Worm (Caenorhabditis elegans) whole organism, L4/young adult: ENCODE measurements around the gene C30A5.16.

ENCODE experiments used
- W03F9.2 ChIP-seq: fragments of 150-350 bp; optimal IDR thresholded peaks from 2 replicates; lab custom pipeline; 2014; ENCODE audit warnings: missing biosample characterization, missing genetic modification characterization
- dao-5 ChIP-seq: sonication (generic microtip); optimal IDR thresholded peaks from 2 replicates; lab custom pipeline; 2016; ENCODE audit warnings: missing genotype, missing genetic modification characterization, moderate library complexity, missing compliant biosample characterization
- him-1 ChIP-seq: sonication (generic microtip); optimal IDR thresholded peaks from 2 replicates; lab custom pipeline; 2016; ENCODE audit warnings: missing genotype, missing genetic modification reagents, missing genetic modification characterization, missing compliant biosample characterization

The C30A5.16 gene

ce11 chrIII:8217919-8218318, at the start of gene C30A5.16:
Gene C30A5.16 (plus strand): TSS chrIII:8218219.
- TF ChIP-seq him-1 (tag; lab: Kevin White, UChicago), result no peak
- TF ChIP-seq W03F9.2 (tag; lab: Kevin White, UChicago), result no peak
- no peak for TF ChIP-seq dao-5 (tag; lab: Kevin White, UChicago)

- no peak for TF ChIP-seq dao-5 (tag; lab: Kevin White, UChicago)
- TF ChIP-seq him-1 (tag; lab: Kevin White, UChicago), result no peak
- TF ChIP-seq W03F9.2 (tag; lab: Kevin White, UChicago), result no peak
Observed at ce11 chrIII:8172609-8173133, 45.3 kb upstream of the C30A5.16 start.

DNA sequence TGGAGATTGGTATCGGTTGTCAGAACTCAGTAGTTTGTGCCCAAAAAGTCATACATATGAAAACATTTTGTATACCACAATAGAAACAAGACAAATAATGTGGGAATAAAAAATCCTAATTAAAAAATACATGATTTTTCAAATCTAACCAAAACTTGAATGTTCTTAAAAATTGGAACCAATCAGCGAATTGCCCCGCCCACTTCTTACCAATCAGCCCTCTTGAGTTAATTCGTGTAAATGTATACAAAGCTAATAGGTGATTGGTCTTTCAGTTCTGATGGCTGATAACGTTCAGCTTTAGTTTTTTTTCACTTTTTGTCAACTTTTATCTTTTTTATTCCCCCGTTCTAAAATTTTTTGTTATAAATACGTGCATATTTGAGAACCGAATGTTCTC, 42.8 kb upstream of the C30A5.16 start:
- TF ChIP-seq W03F9.2 (tag; lab: Kevin White, UChicago) (no peak), him-1 (tag; lab: Kevin White, UChicago) (no peak), dao-5 (tag; lab: Kevin White, UChicago) (no peak)

DNA sequence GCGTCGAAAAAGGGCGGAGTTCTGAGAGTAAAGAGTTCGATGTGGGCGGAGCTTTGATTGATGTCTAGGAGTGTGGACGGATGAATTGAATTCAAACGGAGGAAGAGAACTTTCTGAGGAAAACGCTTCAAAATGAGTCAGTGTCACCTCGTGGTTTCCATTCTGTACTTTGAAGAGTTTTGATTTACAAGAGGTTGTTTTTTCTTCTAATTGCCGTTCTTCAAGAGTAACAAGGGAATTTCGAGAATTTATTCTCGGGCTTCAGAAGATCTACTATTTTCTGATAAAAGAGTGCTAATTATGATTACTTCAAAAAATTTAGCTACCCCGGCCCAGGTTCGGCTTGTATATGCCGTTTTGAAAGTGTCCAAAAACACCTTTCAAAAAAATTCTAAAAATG, 41.8 kb upstream of the C30A5.16 start, which contains the start of gene C50C3.12:
C50C3.12 (plus strand) TSS at position 301 of the 400 bp plus-strand sequence.
- TF ChIP-seq dao-5 (tag; lab: Kevin White, UChicago) (no peak), him-1 (tag; lab: Kevin White, UChicago) (no peak), W03F9.2 (tag; lab: Kevin White, UChicago) (no peak)

ce11 chrIII:8178924-8179323, 39.1 kb upstream of the C30A5.16 start, which contains the start of gene C50C3.5:
Gene C50C3.5 (plus strand): TSS chrIII:8179224.
- TF ChIP-seq him-1 (tag; lab: Kevin White, UChicago) (no peak), dao-5 (tag; lab: Kevin White, UChicago) (no peak)

DNA sequence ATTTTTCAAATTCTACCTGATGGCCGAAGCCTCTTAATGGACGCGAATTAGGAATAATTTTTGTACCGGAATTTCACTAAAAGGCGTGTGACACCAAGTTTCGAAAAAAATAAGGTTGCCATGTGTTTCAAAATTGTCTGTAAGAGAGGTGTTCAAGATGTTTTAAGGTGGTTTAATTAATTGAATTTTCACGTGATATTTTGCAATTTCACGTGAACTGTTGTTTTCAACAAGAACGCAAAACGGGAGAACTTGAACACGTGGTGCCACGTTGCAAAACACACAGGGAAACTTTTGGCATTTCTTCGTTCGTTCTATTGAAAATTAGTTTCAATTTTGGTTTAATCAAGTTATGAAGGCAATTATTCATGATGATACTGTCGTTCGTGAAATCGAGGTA, 36.4 kb upstream of the C30A5.16 start, which contains the start of gene spc-2:
spc-2 (plus strand) TSS at position 301 of the 400 bp plus-strand sequence.
- TF ChIP-seq W03F9.2 (tag; lab: Kevin White, UChicago) (no peak), dao-5 (tag; lab: Kevin White, UChicago) (no peak), him-1 (tag; lab: Kevin White, UChicago) (no peak)

ce11 chrIII:8182573-8182972, 35.4 kb upstream of the C30A5.16 start:
- TF ChIP-seq W03F9.2 (tag; lab: Kevin White, UChicago), result no peak
- TF ChIP-seq dao-5 (tag; lab: Kevin White, UChicago), result no peak

- TF ChIP-seq dao-5 (tag; lab: Kevin White, UChicago) (no peak), W03F9.2 (tag; lab: Kevin White, UChicago) (no peak), him-1 (tag; lab: Kevin White, UChicago) (no peak)
Observed at ce11 chrIII:8185130-8185529, 32.9 kb upstream of the C30A5.16 start.

ce11 chrIII:8190505-8190904, 27.5 kb upstream of the C30A5.16 start, which contains the start of gene C50C3.19:
Gene C50C3.19 (plus strand): TSS chrIII:8190805.
- TF ChIP-seq him-1 (tag; lab: Kevin White, UChicago), result no peak

- TF ChIP-seq W03F9.2 (tag; lab: Kevin White, UChicago) (no peak), him-1 (tag; lab: Kevin White, UChicago) (no peak), dao-5 (tag; lab: Kevin White, UChicago) (no peak)
Observed at ce11 chrIII:8191695-8192094, 26.3 kb upstream of the C30A5.16 start, which contains the start of gene C50C3.1. Gene C50C3.1 (plus strand): TSS chrIII:8191995.

- TF ChIP-seq him-1 (tag; lab: Kevin White, UChicago) (no peak), W03F9.2 (tag; lab: Kevin White, UChicago) (no peak), dao-5 (tag; lab: Kevin White, UChicago) (no peak)
Observed at ce11 chrIII:8199060-8199459, 19.0 kb upstream of the C30A5.16 start.

- TF ChIP-seq W03F9.2 (tag; lab: Kevin White, UChicago) (no peak), him-1 (tag; lab: Kevin White, UChicago) (no peak), dao-5 (tag; lab: Kevin White, UChicago) (no peak)
Observed at ce11 chrIII:8201117-8201516, 16.9 kb upstream of the C30A5.16 start, which contains the start of gene unc-36. Gene unc-36 (minus strand): TSS chrIII:8201217.

DNA sequence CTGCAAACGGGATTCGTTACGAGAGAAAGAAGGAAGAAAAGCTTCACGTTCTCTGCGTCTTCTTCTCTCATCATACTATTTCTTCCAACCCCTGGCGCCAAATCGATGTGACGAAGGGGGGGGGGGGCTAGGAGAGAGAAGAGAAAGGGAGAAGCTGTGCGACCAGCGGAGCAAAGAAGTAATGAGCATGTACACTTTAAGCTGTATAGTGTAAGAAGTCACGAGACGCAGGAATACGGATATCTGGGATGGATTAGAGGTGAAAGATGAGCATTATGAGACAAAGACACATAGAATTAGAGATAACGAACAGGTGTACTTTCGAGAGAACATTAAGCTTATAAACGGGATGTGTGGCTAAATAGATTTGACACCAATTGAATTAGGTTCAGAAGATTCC, 16.3 kb upstream of the C30A5.16 start:
- TF ChIP-seq him-1 (tag; lab: Kevin White, UChicago) (peak; percentile 42), dao-5 (tag; lab: Kevin White, UChicago) (no peak), W03F9.2 (tag; lab: Kevin White, UChicago) (peak; percentile 25)

DNA sequence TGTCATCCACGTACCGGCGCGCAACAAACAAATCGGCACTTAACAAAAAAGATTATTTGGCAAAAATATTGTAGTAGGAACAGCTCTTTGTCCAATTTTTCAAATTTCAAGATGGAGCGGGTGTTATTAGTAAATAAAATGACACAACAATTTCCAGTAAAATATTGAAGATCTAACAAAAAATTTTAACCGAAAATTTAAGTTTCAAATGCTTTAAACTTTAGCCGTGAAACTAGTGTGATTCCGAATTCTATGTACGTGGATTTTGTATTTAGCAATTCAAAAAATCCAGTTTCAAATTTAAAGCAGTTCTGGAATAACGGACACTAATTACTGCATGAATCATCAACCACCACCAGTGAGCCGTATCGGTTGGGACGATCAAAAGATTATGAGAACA, 15.3 kb upstream of the C30A5.16 start, which contains the start of gene snb-5:
snb-5 (plus strand) TSS at position 301 of the 400 bp plus-strand sequence.
- TF ChIP-seq W03F9.2 (tag; lab: Kevin White, UChicago) (no peak), dao-5 (tag; lab: Kevin White, UChicago) (no peak), him-1 (tag; lab: Kevin White, UChicago) (no peak)
